Worm (Caenorhabditis elegans) whole organism, L4 larva: ENCODE results near the gene lin-13.

Source experiments
- D1046.2 ChIP-seq: fragments of 200-800 bp; sonication (Bioruptor generic); IDR thresholded peaks from 2 replicates; pipeline ENCODE4 v1.3.6; 2022; ENCODE audit warnings: missing genetic modification characterization, missing compliant biosample characterization
- F10B5.3 ChIP-seq: sonication (generic microtip); optimal IDR thresholded peaks from 2 replicates; lab custom pipeline; 2016; ENCODE audit warnings: mild to moderate bottlenecking, missing genetic modification characterization, missing compliant biosample characterization
- F26F4.8 ChIP-seq: fragments of 200-800 bp; sonication (Bioruptor generic); conservative IDR thresholded peaks from 2 replicates; pipeline ENCODE4 v1.3.6; 2022; ENCODE audit warnings: missing genetic modification characterization, missing compliant biosample characterization
- F37D6.2 ChIP-seq: sonication (generic microtip); optimal IDR thresholded peaks from 2 replicates; lab custom pipeline; 2016; ENCODE audit warnings: mild to moderate bottlenecking, missing genetic modification characterization, missing compliant biosample characterization
- F44E2.7 ChIP-seq: fragments of 200-800 bp; sonication (Bioruptor generic); IDR thresholded peaks from 2 replicates; pipeline ENCODE4 v2.1.2; 2022; ENCODE audit warnings: missing genetic modification characterization, missing compliant biosample characterization
- T20F7.1 ChIP-seq: fragments of 200-800 bp; sonication (Bioruptor generic); optimal IDR thresholded peaks from 2 replicates; lab custom pipeline; 2018; ENCODE audit warnings: mild to moderate bottlenecking, missing genetic modification characterization, missing compliant biosample characterization
- Y48G9A.11 ChIP-seq: fragments of 200-800 bp; sonication (Bioruptor generic); IDR thresholded peaks from 2 replicates; pipeline ENCODE4 v1.3.6; 2022; ENCODE audit warnings: missing genetic modification reagents, missing genetic modification characterization, missing compliant biosample characterization
- Y75B8A.6 ChIP-seq: fragments of 200-800 bp; sonication (Bioruptor generic); IDR thresholded peaks from 2 replicates; pipeline ENCODE4 v1.3.6; 2022; ENCODE audit warnings: missing genetic modification reagents, missing genetic modification characterization, missing compliant biosample characterization
- ZK546.5 ChIP-seq, 2 experiments: sonication (generic microtip); optimal IDR thresholded peaks; 2 replicates each; lab custom pipeline; 2017; ENCODE audit warnings: missing biosample characterization in 2 of 2, missing genetic modification characterization in 2 of 2
- aha-1 ChIP-seq: fragments of 150-350 bp; peaks from one replicate; lab custom pipeline; 2014; ENCODE audit warnings: missing biosample characterization, missing genetic modification characterization
- attf-4 ChIP-seq: sonication (generic microtip); optimal IDR thresholded peaks from 3 replicates; lab custom pipeline; 2017; ENCODE audit warnings: missing biosample characterization, missing genetic modification characterization
- ceh-20 ChIP-seq: fragments of 200-800 bp; sonication (Bioruptor generic); IDR thresholded peaks from 2 replicates; pipeline ENCODE4 v1.3.6; 2022; ENCODE audit warnings: missing genetic modification reagents, missing genetic modification characterization, missing compliant biosample characterization
- ceh-28 ChIP-seq: fragments of 150-350 bp; optimal IDR thresholded peaks from 2 replicates; lab custom pipeline; 2014; ENCODE audit warnings: missing biosample characterization, missing genetic modification reagents, missing genetic modification characterization
- ceh-62 ChIP-seq: sonication (generic microtip); optimal IDR thresholded peaks from 2 replicates; lab custom pipeline; 2017; ENCODE audit warnings: missing biosample characterization, missing genetic modification characterization
- ces-1 ChIP-seq: fragments of 150-350 bp; sonication (generic microtip); optimal IDR thresholded peaks from 4 replicates; lab custom pipeline; 2014; ENCODE audit warnings: missing biosample characterization, missing genetic modification reagents, missing genetic modification characterization
- ctbp-1 ChIP-seq: fragments of 200-800 bp; sonication (Bioruptor generic); IDR thresholded peaks from 2 replicates; pipeline ENCODE4 v1.3.6; 2022; ENCODE audit warnings: missing genetic modification reagents, missing genetic modification characterization, missing compliant biosample characterization
- daf-12 ChIP-seq: fragments of 150-350 bp; optimal IDR thresholded peaks from 2 replicates; lab custom pipeline; 2014; ENCODE audit warnings: missing biosample characterization, missing genetic modification reagents, missing genetic modification characterization
- daf-16 ChIP-seq, 3 experiments: sonication (generic microtip); optimal IDR thresholded peaks; 2 replicates each; lab custom pipeline; 2016 to 2017; ENCODE audit warnings: missing genetic modification characterization in 3 of 3, missing genetic modification reagents in 3 of 3, mild to moderate bottlenecking in 2 of 3, missing compliant biosample characterization in 2 of 3, missing biosample characterization in 1 of 3, moderate library complexity in 1 of 3
- daf-19 ChIP-seq: fragments of 200-800 bp; sonication (Bioruptor generic); conservative IDR thresholded peaks from 2 replicates; pipeline ENCODE4 v1.3.6; 2022; ENCODE audit warnings: missing genetic modification characterization, missing compliant biosample characterization
- dmd-6 ChIP-seq: fragments of 200-800 bp; sonication (Bioruptor generic); IDR thresholded peaks from 2 replicates; pipeline ENCODE4 v1.3.6; 2022; ENCODE audit warnings: missing genetic modification reagents, missing genetic modification characterization, missing compliant biosample characterization
- dmd-8 ChIP-seq: fragments of 200-800 bp; sonication (Bioruptor generic); IDR thresholded peaks from 2 replicates; pipeline ENCODE4 v1.3.6; 2022; ENCODE audit warnings: missing genetic modification characterization, missing compliant biosample characterization
- dve-1 ChIP-seq: sonication (generic microtip); optimal IDR thresholded peaks from 2 replicates; lab custom pipeline; 2017; ENCODE audit warnings: antibody characterized with exemption, mild to moderate bottlenecking, missing genetic modification characterization, missing compliant biosample characterization; ENCODE audit not compliant: insufficient read depth
- fkh-10 ChIP-seq: fragments of 150-350 bp; optimal IDR thresholded peaks from 2 replicates; lab custom pipeline; 2014; ENCODE audit warnings: missing biosample characterization, missing genetic modification reagents, missing genetic modification characterization
- fos-1 ChIP-seq: fragments of 150-350 bp; optimal IDR thresholded peaks from 2 replicates; lab custom pipeline; 2014; ENCODE audit warnings: missing biosample characterization, missing genetic modification characterization
- hif-1 ChIP-seq, 2 experiments: sonication (generic microtip); optimal IDR thresholded peaks; 2 replicates each; lab custom pipeline; 2016 to 2017; ENCODE audit warnings: missing compliant biosample characterization in 2 of 2, missing genetic modification characterization in 2 of 2, missing genetic modification reagents in 2 of 2, missing genotype in 2 of 2, mild to moderate bottlenecking in 1 of 2
- hlh-11 ChIP-seq: fragments of 200-800 bp; sonication (Bioruptor generic); optimal IDR thresholded peaks from 2 replicates; lab custom pipeline; 2018; ENCODE audit warnings: mild to moderate bottlenecking, missing genetic modification characterization, missing compliant biosample characterization
- hmg-1.1 ChIP-seq: fragments of 200-800 bp; sonication (Bioruptor generic); IDR thresholded peaks from 2 replicates; pipeline ENCODE4 v1.3.6; 2022; ENCODE audit warnings: missing genetic modification reagents, missing genetic modification characterization, missing compliant biosample characterization
- lin-38 ChIP-seq: fragments of 200-800 bp; sonication (Bioruptor generic); IDR thresholded peaks from 2 replicates; pipeline ENCODE4 v1.3.6; 2022; ENCODE audit warnings: missing genetic modification reagents, missing genetic modification characterization, missing compliant biosample characterization
- lin-39 ChIP-seq: fragments of 150-350 bp; optimal IDR thresholded peaks from 2 replicates; lab custom pipeline; 2014; ENCODE audit warnings: missing biosample characterization, missing genetic modification reagents, missing genetic modification characterization
- lsy-2 ChIP-seq, 2 experiments: fragments of 150-350 bp in 1 of 2; sonication (generic microtip) in 1 of 2; optimal IDR thresholded peaks; 2 replicates each; lab custom pipeline; 2014 to 2017; ENCODE audit warnings: missing biosample characterization in 2 of 2, missing genetic modification characterization in 2 of 2
- mep-1 ChIP-seq: fragments of 150-350 bp; sonication (generic microtip); optimal IDR thresholded peaks from 3 replicates; lab custom pipeline; 2014; ENCODE audit warnings: missing biosample characterization, missing genetic modification characterization
- mes-2 ChIP-seq: sonication (generic microtip); optimal IDR thresholded peaks from 2 replicates; lab custom pipeline; 2016; ENCODE audit warnings: missing genotype, mild to moderate bottlenecking, missing genetic modification characterization, missing compliant biosample characterization; ENCODE audit not compliant: poor library complexity, severe bottlenecking
- mxl-3 ChIP-seq: fragments of 200-800 bp; sonication (Bioruptor generic); optimal IDR thresholded peaks from 2 replicates; lab custom pipeline; 2018; ENCODE audit warnings: mild to moderate bottlenecking, missing genetic modification characterization, missing compliant biosample characterization
- nhr-102 ChIP-seq: sonication (generic microtip); optimal IDR thresholded peaks from 2 replicates; lab custom pipeline; 2016; ENCODE audit warnings: mild to moderate bottlenecking, missing genetic modification characterization, moderate library complexity, missing compliant biosample characterization
- nhr-11 ChIP-seq: fragments of 150-350 bp; optimal IDR thresholded peaks from 2 replicates; lab custom pipeline; 2014; ENCODE audit warnings: missing biosample characterization, missing genetic modification characterization
- nhr-111 ChIP-seq: fragments of 200-800 bp; sonication (Bioruptor generic); optimal IDR thresholded peaks from 2 replicates; lab custom pipeline; 2018; ENCODE audit warnings: mild to moderate bottlenecking, missing genetic modification characterization, missing compliant biosample characterization
- nhr-6 ChIP-seq: fragments of 150-350 bp; optimal IDR thresholded peaks from 2 replicates; lab custom pipeline; 2014; ENCODE audit warnings: missing biosample characterization, missing genetic modification characterization
- nhr-76 ChIP-seq: fragments of 150-350 bp; optimal IDR thresholded peaks from 2 replicates; lab custom pipeline; 2014; ENCODE audit warnings: missing biosample characterization, missing genetic modification characterization
- pha-4 ChIP-seq, 2 experiments: fragments of 150-350 bp in 1 of 2; fragments of 200-800 bp in 1 of 2; sonication (Bioruptor generic) in 1 of 2; IDR thresholded peaks in 1 of 2; optimal IDR thresholded peaks in 1 of 2; 2 replicates each; pipeline versions ENCODE4 v1.3.6 to Lab custom; 2014 to 2022; ENCODE audit warnings: missing genetic modification characterization in 2 of 2, missing genetic modification reagents in 2 of 2, missing biosample characterization in 1 of 2, missing compliant biosample characterization in 1 of 2
- set-16 ChIP-seq: fragments of 200-800 bp; sonication (Bioruptor generic); IDR thresholded peaks from 2 replicates; pipeline ENCODE4 v1.3.6; 2022; ENCODE audit warnings: missing genetic modification reagents, missing genetic modification characterization, missing compliant biosample characterization
- snpc-1.2 ChIP-seq: fragments of 200-800 bp; sonication (Bioruptor generic); IDR thresholded peaks from 2 replicates; pipeline ENCODE4 v1.3.6; 2022; ENCODE audit warnings: missing genetic modification reagents, missing genetic modification characterization, missing compliant biosample characterization
- spr-1 ChIP-seq: sonication (generic microtip); optimal IDR thresholded peaks from 2 replicates; lab custom pipeline; 2016; ENCODE audit warnings: mild to moderate bottlenecking, missing genetic modification characterization, missing compliant biosample characterization
- tag-97 ChIP-seq: fragments of 200-800 bp; sonication (Bioruptor generic); IDR thresholded peaks from 2 replicates; pipeline ENCODE4 v1.3.6; 2022; ENCODE audit warnings: missing genetic modification characterization, missing compliant biosample characterization
- tra-1 ChIP-seq: fragments of 200-800 bp; sonication (Bioruptor generic); IDR thresholded peaks from 2 replicates; pipeline ENCODE4 v1.3.6; 2022; ENCODE audit warnings: missing genetic modification reagents, missing genetic modification characterization, missing compliant biosample characterization
- unc-62 ChIP-seq, 3 experiments: fragments of 150-350 bp in 1 of 3; sonication (generic microtip); optimal IDR thresholded peaks in 2 of 3; peaks in 1 of 3; 1 replicate in 1 of 3; 2 replicates in 2 of 3; lab custom pipeline; 2014 to 2017; ENCODE audit warnings: missing biosample characterization in 3 of 3, missing genetic modification characterization in 3 of 3, missing genetic modification reagents in 3 of 3, missing genotype in 1 of 3

The lin-13 gene

DNA sequence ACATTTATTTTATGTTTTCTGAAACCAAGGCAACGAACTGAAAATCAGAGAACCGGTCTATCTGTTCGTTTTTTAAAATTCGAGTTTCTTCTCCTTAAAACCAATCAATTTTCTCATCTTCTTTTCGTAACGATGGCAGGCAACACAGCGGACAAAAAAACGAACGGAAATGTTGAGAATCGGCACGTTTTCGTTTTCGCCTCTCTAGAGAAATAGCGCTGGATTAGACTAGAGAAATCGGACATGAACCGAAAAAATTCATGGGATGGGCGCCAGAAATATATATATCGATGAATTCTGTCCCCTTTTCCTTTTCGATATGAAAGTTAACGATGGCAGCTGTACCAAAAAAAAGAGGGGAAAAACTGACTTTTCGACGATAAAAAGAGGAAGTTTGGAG is 13.1 kb upstream of the lin-13 start (continued):
- TF ChIP-seq spr-1 (tag; lab: Kevin White, UChicago) = no peak
- TF ChIP-seq, all 104 proteins: peak for 12

DNA sequence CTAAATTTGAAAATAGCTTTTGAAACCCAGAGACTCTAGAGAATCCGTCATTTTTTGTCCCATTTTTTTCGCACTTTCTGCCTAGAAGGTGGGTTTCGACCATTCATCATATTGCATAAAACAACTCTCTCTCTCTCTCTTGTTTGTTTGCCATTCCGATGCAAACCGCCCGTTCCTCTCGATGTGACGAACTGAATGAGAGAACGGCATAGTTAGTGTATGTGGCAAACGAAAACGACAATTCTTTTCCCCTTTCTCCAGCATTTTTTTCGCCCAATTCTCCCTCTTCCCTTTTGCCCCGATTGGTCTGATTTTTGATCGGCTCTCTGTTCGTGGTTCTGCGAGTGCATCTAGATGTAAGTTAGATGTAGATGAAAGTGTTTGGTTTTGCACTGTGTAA is 12.2 kb upstream of the lin-13 start:
- no peak for TF ChIP-seq ZK546.5 (tag; optimal IDR thresholded peaks at IDR 0.05; lab: Kevin White, UChicago)
- peak in 1 of 2 experiments; percentile 87 for TF ChIP-seq unc-62 (GFP tag; optimal IDR thresholded peaks at IDR 0.05 in 1 of 2; lab: Kevin White, UChicago)
- no peak for TF ChIP-seq unc-62 (tag; optimal IDR thresholded peaks at IDR 0.05; lab: Kevin White, UChicago)
- TF ChIP-seq mes-2 (tag; lab: Kevin White, UChicago) = peak; percentile 3
- 0 out of 2 replicates have a peak, but pooled peaks have one; percentile 9 for TF ChIP-seq hmg-1.1 (GFP tag; lab: Robert Waterston, UW)
- TF ChIP-seq D1046.2 (GFP tag; lab: Robert Waterston, UW) = no peak

DNA sequence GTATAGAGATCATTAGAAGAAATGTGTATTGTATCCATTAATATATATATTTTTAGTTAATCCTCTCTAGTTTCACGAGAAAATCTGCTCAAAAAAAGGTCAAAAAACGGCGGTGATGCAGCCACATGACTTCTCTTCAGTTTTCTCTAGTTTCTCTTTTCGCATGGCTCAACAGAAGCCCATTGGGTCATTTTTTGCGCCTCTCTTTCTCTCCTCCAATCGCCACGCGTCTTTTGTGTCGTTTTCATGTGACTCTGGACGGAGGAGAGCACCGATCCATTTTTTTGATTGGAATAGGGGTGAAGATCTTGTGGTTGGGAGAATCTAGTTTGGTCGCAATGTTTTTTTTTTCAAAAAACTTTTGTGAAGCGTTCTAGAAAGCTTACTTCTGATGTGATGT is 11.6 kb upstream of the lin-13 start:
- TF ChIP-seq lsy-2 (tag; optimal IDR thresholded peaks at IDR 0.05; lab: Kevin White, UChicago) (peak in 1 of 2 experiments; percentile 72), ces-1 (GFP tag; lab: Kevin White, UChicago) (no peak), F10B5.3 (tag; lab: Kevin White, UChicago) (no peak), daf-12 (no peak), ceh-20 (GFP tag; lab: Robert Waterston, UW) (peak; percentile 52; the same call in 1 of the 2 replicates), ctbp-1 (GFP tag; lab: Robert Waterston, UW) (no peak), Y75B8A.6 (GFP tag; lab: Robert Waterston, UW) (no peak), dmd-6 (GFP tag; lab: Robert Waterston, UW) (peak; percentile 52), nhr-6 (no peak), ceh-62 (tag; lab: Kevin White, UChicago) (no peak), hlh-11 (peak; percentile 79), mes-2 (tag; lab: Kevin White, UChicago) (peak; percentile 51), lin-38 (no peak), lin-39 (tag; lab: Kevin White, UChicago) (no peak), mxl-3 (GFP tag; lab: Kevin White, UChicago) (peak; percentile 19), fos-1 (tag; lab: Kevin White, UChicago) (no peak), tra-1 (peak; percentile 22; the same call in 1 of the 2 replicates), aha-1 (tag; lab: Kevin White, UChicago) (peak; percentile 27), nhr-76 (tag; lab: Kevin White, UChicago) (peak; percentile 43), tag-97 (GFP tag; lab: Robert Waterston, UW) (no peak), dmd-8 (GFP tag; lab: Robert Waterston, UW) (no peak), mep-1 (tag; lab: Kevin White, UChicago) (peak; percentile 63), daf-19 (no peak), daf-16 (GFP tag; optimal IDR thresholded peaks at IDR 0.05; lab: Kevin White, UChicago) (no peak), daf-16 (tag; optimal IDR thresholded peaks at IDR 0.05; lab: Kevin White, UChicago) (no peak), F37D6.2 (peak; percentile 37), spr-1 (tag; lab: Kevin White, UChicago) (no peak), F26F4.8 (GFP tag; lab: Robert Waterston, UW) (no peak), snpc-1.2 (no peak), T20F7.1 (GFP tag; lab: Kevin White, UChicago) (no peak), ceh-28 (tag; lab: Kevin White, UChicago) (no peak), hif-1 (tag; optimal IDR thresholded peaks at IDR 0.05; lab: Kevin White, UChicago) (peak in 1 of 2 experiments; percentile 62), F44E2.7 (GFP tag; lab: Robert Waterston, UW) (no peak), fkh-10 (no peak), pha-4 (GFP tag; IDR thresholded peaks at IDR 0.05; lab: Robert Waterston, UW) (no peak), pha-4 (tag; optimal IDR thresholded peaks at IDR 0.05; lab: Kevin White, UChicago) (no peak), dve-1 (tag; lab: Kevin White, UChicago) (peak; percentile 23), nhr-11 (tag; lab: Kevin White, UChicago) (peak; percentile 66), set-16 (GFP tag; lab: Robert Waterston, UW) (peak; percentile 29; the same call in 1 of the 2 replicates), Y48G9A.11 (GFP tag; lab: Robert Waterston, UW) (no peak), attf-4 (no peak), nhr-111 (GFP tag; lab: Kevin White, UChicago) (no peak), nhr-102 (tag; lab: Kevin White, UChicago) (no peak), D1046.2 (GFP tag; lab: Robert Waterston, UW) (no peak)
